Fruit fly (Drosophila melanogaster): ENCODE measurements around the gene Hmgcr.

Gene Hmgcr

dm6 chr3R:23773610-23774364 lies 40.7 kb downstream of the Hmgcr start, which contains the start of gene CG10208 (continued):
- TF ChIP-seq HmgZ (tag; optimal IDR thresholded peaks at IDR 0.05): peak; percentile 3
- TF ChIP-seq schlank (tag; optimal IDR thresholded peaks at IDR 0.05): no peak
- no peak for TF ChIP-seq chinmo (GFP tag; IDR thresholded peaks at IDR 0.05; ENCODE audit: partially characterized antibody)
- TF ChIP-seq al (GFP tag; IDR thresholded peaks at IDR 0.05): no peak
- peak; percentile 39; the same call in 1 of the 2 replicates for TF ChIP-seq Bgb (GFP tag; IDR thresholded peaks at IDR 0.05; ENCODE audit: partially characterized antibody)
- TF ChIP-seq Max (GFP tag; optimal IDR thresholded peaks at IDR 0.05): no peak
- no peak for TF ChIP-seq gt (GFP tag; IDR thresholded peaks at IDR 0.05)
- peak; percentile 59 for TF ChIP-seq Dp (GFP tag; optimal IDR thresholded peaks at IDR 0.05)
- TF ChIP-seq CG4360 (GFP tag; IDR thresholded peaks at IDR 0.05): no peak
- peak; percentile 18 for TF ChIP-seq pzg (GFP tag; optimal IDR thresholded peaks at IDR 0.05)
- peak; percentile 55 for TF ChIP-seq Dref (GFP tag; IDR thresholded peaks at IDR 0.05)
- no peak for TF ChIP-seq ken (GFP tag; IDR thresholded peaks at IDR 0.05)
- no peak for TF ChIP-seq Dll (GFP tag; IDR thresholded peaks at IDR 0.05; ENCODE audit: partially characterized antibody)
- TF ChIP-seq sim (GFP tag; IDR thresholded peaks at IDR 0.05): no peak
- peak; percentile 30; the same call in 1 of the 2 replicates for TF ChIP-seq CG13287 (GFP tag; IDR thresholded peaks at IDR 0.05; ENCODE audit: partially characterized antibody)
- TF ChIP-seq bowl (GFP tag; IDR thresholded peaks at IDR 0.05): no peak
- TF ChIP-seq ato (GFP tag; IDR thresholded peaks at IDR 0.05; ENCODE audit: partially characterized antibody): no peak
- peak; percentile 86 for TF ChIP-seq Hey (tag; optimal IDR thresholded peaks at IDR 0.05)
- TF ChIP-seq wdn (GFP tag; IDR thresholded peaks at IDR 0.05): no peak
- TF ChIP-seq sug (tag; optimal IDR thresholded peaks at IDR 0.05): peak; percentile 7
- TF ChIP-seq Pdp1 (GFP tag; optimal IDR thresholded peaks at IDR 0.05): peak in 1 of 2 experiments; percentile 64
- TF ChIP-seq CG1024 (GFP tag; IDR thresholded peaks at IDR 0.05): no peak
- no peak for TF ChIP-seq cato (GFP tag; optimal IDR thresholded peaks at IDR 0.05; ENCODE audit: borderline replicate concordance)
- no peak for TF ChIP-seq aop (GFP tag; IDR thresholded peaks at IDR 0.05)
- no peak for TF ChIP-seq gcm2 (GFP tag; optimal IDR thresholded peaks at IDR 0.05)
- no peak for TF ChIP-seq eve (GFP tag; optimal IDR thresholded peaks at IDR 0.05)
- no peak for TF ChIP-seq lilli (GFP tag; optimal IDR thresholded peaks at IDR 0.05)
- TF ChIP-seq CG15514 (GFP tag; optimal IDR thresholded peaks at IDR 0.05): peak; percentile 37
- TF ChIP-seq Fer1 (GFP tag; optimal IDR thresholded peaks at IDR 0.05): peak; percentile 33
- peak; percentile 31; the same call in 1 of the 2 replicates for TF ChIP-seq slbo (GFP tag; IDR thresholded peaks at IDR 0.05)
- TF ChIP-seq Tbp (GFP tag; optimal IDR thresholded peaks at IDR 0.05): no peak
- peak; percentile 73 for TF ChIP-seq cwo (GFP tag; optimal IDR thresholded peaks at IDR 0.05)

- TF ChIP-seq sqz (GFP tag; optimal IDR thresholded peaks at IDR 0.05): no peak
- TF ChIP-seq bigmax (GFP tag; optimal IDR thresholded peaks at IDR 0.05): peak; percentile 85
- no peak for TF ChIP-seq CG33213 (GFP tag; optimal IDR thresholded peaks at IDR 0.05)
- no peak for TF ChIP-seq gt (GFP tag; IDR thresholded peaks at IDR 0.05)
- TF ChIP-seq HLH3B (GFP tag; IDR thresholded peaks at IDR 0.05): no peak
- peak; percentile 67; the same call in 2 of the 3 replicates for TF ChIP-seq CG34422 (GFP tag; IDR thresholded peaks at IDR 0.05)
- TF ChIP-seq MTF-1 (GFP tag; optimal IDR thresholded peaks at IDR 0.05; ENCODE audit: borderline replicate concordance): no peak
- no peak for TF ChIP-seq pfk (GFP tag; optimal IDR thresholded peaks at IDR 0.05)
- TF ChIP-seq Lim3 (GFP tag; IDR thresholded peaks at IDR 0.05): no peak
- TF ChIP-seq Med (GFP tag): peak; percentile 55
- no peak for TF ChIP-seq CG6254 (GFP tag; optimal IDR thresholded peaks at IDR 0.05)
- no peak for TF ChIP-seq bbx (GFP tag; IDR thresholded peaks at IDR 0.05; ENCODE audit: partially characterized antibody)
- TF ChIP-seq slp2 (GFP tag; optimal IDR thresholded peaks at IDR 0.05): no peak
- no peak for TF ChIP-seq emc (GFP tag; optimal IDR thresholded peaks at IDR 0.05)
- no peak for TF ChIP-seq pan (optimal IDR thresholded peaks at IDR 0.05)
- no peak for TF ChIP-seq pan (GFP tag; optimal IDR thresholded peaks at IDR 0.05 in 1 of 2, IDR thresholded peaks at IDR 0.05 in 1 of 2)
- no peak for TF ChIP-seq CG4424 (GFP tag; optimal IDR thresholded peaks at IDR 0.05)
- no peak for TF ChIP-seq phol (tag; optimal IDR thresholded peaks at IDR 0.05)
- no peak for TF ChIP-seq CG34224 (GFP tag; IDR thresholded peaks at IDR 0.05; ENCODE audit: partially characterized antibody)
- TF ChIP-seq HmgD (GFP tag; optimal IDR thresholded peaks at IDR 0.05): no peak
Measured at dm6 chr3R:23780757-23781156, 47.6 kb downstream of the Hmgcr start.
